Worm (Caenorhabditis elegans): ENCODE measurements around the gene fan-1.

DNA sequence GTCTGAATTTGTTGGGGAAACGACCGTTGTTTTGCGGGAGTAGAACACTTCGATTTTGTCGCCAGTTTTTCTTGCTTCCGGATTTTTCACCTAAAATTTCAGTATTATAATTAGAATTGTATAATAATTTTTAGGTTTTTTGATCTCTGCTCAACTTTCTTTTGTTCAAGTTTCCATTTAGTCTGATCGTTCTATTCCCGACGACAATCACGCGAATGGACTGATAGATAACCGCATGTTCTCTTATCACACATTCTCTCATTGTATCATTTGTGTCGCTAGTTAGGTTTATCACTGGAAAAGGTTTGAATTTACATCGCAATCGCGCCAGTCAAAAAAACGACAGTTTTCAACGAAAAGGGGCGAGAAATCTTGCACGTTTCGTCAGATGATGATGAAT is 6.4 kb downstream of the fan-1 start:
- no peak for TF ChIP-seq F13C5.2 (tag; optimal IDR thresholded peaks at IDR 0.05)
- TF ChIP-seq pes-1 (GFP tag; IDR thresholded peaks at IDR 0.05), result no peak
- no peak for TF ChIP-seq ceh-36 (tag; optimal IDR thresholded peaks at IDR 0.05)
- no peak for TF ChIP-seq tra-4 (tag; optimal IDR thresholded peaks at IDR 0.05)
- TF ChIP-seq aly-1 (tag; optimal IDR thresholded peaks at IDR 0.05), result no peak
- no peak for TF ChIP-seq ets-7 (tag; optimal IDR thresholded peaks at IDR 0.05)
- no peak for TF ChIP-seq ama-1 (optimal IDR thresholded peaks at IDR 0.05)
